Worm (Caenorhabditis elegans) whole organism, L3 larva: ENCODE data around the gene grp-1.

Experiments used
- R02D3.7 ChIP-seq: fragments of 150-350 bp; optimal IDR thresholded peaks from 2 replicates; lab custom pipeline; 2014; ENCODE audit warnings: missing biosample characterization, missing genetic modification characterization
- ZK546.5 ChIP-seq: sonication (generic microtip); optimal IDR thresholded peaks from 2 replicates; lab custom pipeline; 2017; ENCODE audit warnings: missing biosample characterization, missing genetic modification characterization
- aly-2 ChIP-seq: fragments of 150-350 bp; optimal IDR thresholded peaks from 2 replicates; lab custom pipeline; 2014; ENCODE audit warnings: missing biosample characterization, missing genetic modification characterization
- ama-1 ChIP-seq: fragments of 150-350 bp; optimal IDR thresholded peaks from 2 replicates; lab custom pipeline; 2018
- ceh-28 ChIP-seq: fragments of 150-350 bp; optimal IDR thresholded peaks from 2 replicates; lab custom pipeline; 2014; ENCODE audit warnings: missing biosample characterization, missing genetic modification reagents, missing genetic modification characterization
- ceh-9 ChIP-seq: sonication (generic microtip); optimal IDR thresholded peaks from 2 replicates; lab custom pipeline; 2018; ENCODE audit warnings: missing biosample characterization, missing genetic modification characterization
- daf-12 ChIP-seq: fragments of 150-350 bp; optimal IDR thresholded peaks from 2 replicates; lab custom pipeline; 2014; ENCODE audit warnings: missing biosample characterization, missing genetic modification reagents, missing genetic modification characterization
- egl-27 ChIP-seq: sonication (generic microtip); optimal IDR thresholded peaks from 4 replicates; lab custom pipeline; 2017; ENCODE audit warnings: missing biosample characterization, missing genetic modification reagents, missing genetic modification characterization
- egl-5 ChIP-seq: fragments of 150-350 bp; optimal IDR thresholded peaks from 2 replicates; lab custom pipeline; 2017; ENCODE audit warnings: missing biosample characterization, missing genetic modification reagents, missing genetic modification characterization, inconsistent platforms
- elt-1 ChIP-seq: fragments of 150-350 bp; optimal IDR thresholded peaks from 2 replicates; lab custom pipeline; 2014; ENCODE audit warnings: missing biosample characterization, missing genetic modification characterization
- elt-3 ChIP-seq, 3 experiments: fragments of 150-350 bp in 1 of 3; sonication (generic microtip) in 2 of 3; optimal IDR thresholded peaks; 2 replicates in 2 of 3; 4 replicates in 1 of 3; lab custom pipeline; 2014 to 2017; ENCODE audit warnings: missing biosample characterization in 3 of 3, missing genetic modification characterization in 3 of 3
- eor-1 ChIP-seq, 2 experiments: fragments of 150-350 bp; optimal IDR thresholded peaks; 2 replicates each; lab custom pipeline; 2014 to 2018; ENCODE audit warnings: missing biosample characterization in 2 of 2, missing genetic modification characterization in 2 of 2
- fkh-10 ChIP-seq: sonication (generic microtip); optimal IDR thresholded peaks from 2 replicates; lab custom pipeline; 2017; ENCODE audit warnings: missing biosample characterization, missing genetic modification reagents, missing genetic modification characterization
- fkh-2 ChIP-seq: fragments of 150-350 bp; optimal IDR thresholded peaks from 2 replicates; lab custom pipeline; 2014; ENCODE audit warnings: missing biosample characterization, missing genetic modification reagents, missing genetic modification characterization
- fos-1 ChIP-seq: fragments of 150-350 bp; optimal IDR thresholded peaks from 2 replicates; lab custom pipeline; 2014; ENCODE audit warnings: missing biosample characterization, missing genetic modification characterization
- hmg-11 ChIP-seq: sonication (generic microtip); optimal IDR thresholded peaks from 2 replicates; lab custom pipeline; 2016; ENCODE audit warnings: missing genetic modification characterization, missing compliant biosample characterization
- lin-15B ChIP-seq: fragments of 150-350 bp; optimal IDR thresholded peaks from 2 replicates; lab custom pipeline; 2014; ENCODE audit warnings: missing biosample characterization, missing genetic modification characterization
- lsy-12 ChIP-seq: sonication (generic microtip); optimal IDR thresholded peaks from 2 replicates; lab custom pipeline; 2016; ENCODE audit warnings: mild to moderate bottlenecking, missing genetic modification characterization, missing compliant biosample characterization
- mdl-1 ChIP-seq: fragments of 150-350 bp; optimal IDR thresholded peaks from 2 replicates; lab custom pipeline; 2014; ENCODE audit warnings: missing biosample characterization, missing genetic modification characterization
- nfya-1 ChIP-seq: sonication (generic microtip); optimal IDR thresholded peaks from 2 replicates; lab custom pipeline; 2017; ENCODE audit warnings: missing genetic modification characterization, mild to moderate bottlenecking, missing compliant biosample characterization, antibody characterized with exemption, moderate library complexity; ENCODE audit not compliant: insufficient read depth
- nhr-11 ChIP-seq: fragments of 150-350 bp; optimal IDR thresholded peaks from 2 replicates; lab custom pipeline; 2014; ENCODE audit warnings: missing biosample characterization, missing genetic modification characterization
- nhr-12 ChIP-seq: fragments of 150-350 bp; optimal IDR thresholded peaks from 2 replicates; lab custom pipeline; 2014; ENCODE audit warnings: missing biosample characterization, missing genetic modification characterization
- nhr-23 ChIP-seq: fragments of 150-350 bp; optimal IDR thresholded peaks from 2 replicates; lab custom pipeline; 2014; ENCODE audit warnings: missing biosample characterization, missing genetic modification reagents, missing genetic modification characterization
- nhr-237 ChIP-seq: fragments of 150-350 bp; optimal IDR thresholded peaks from 2 replicates; lab custom pipeline; 2014; ENCODE audit warnings: missing biosample characterization, missing genetic modification characterization
- nhr-25 ChIP-seq: sonication (generic microtip); optimal IDR thresholded peaks from 2 replicates; lab custom pipeline; 2017; ENCODE audit warnings: missing biosample characterization, missing genetic modification characterization
- nhr-43 ChIP-seq: sonication (generic microtip); optimal IDR thresholded peaks from 2 replicates; lab custom pipeline; 2016; ENCODE audit warnings: mild to moderate bottlenecking, missing genetic modification characterization, missing compliant biosample characterization; ENCODE audit not compliant: poor library complexity, severe bottlenecking
- nhr-67 ChIP-seq: fragments of 150-350 bp; optimal IDR thresholded peaks from 2 replicates; lab custom pipeline; 2014; ENCODE audit warnings: missing biosample characterization, missing genetic modification characterization
- nhr-76 ChIP-seq: fragments of 150-350 bp; sonication (generic microtip); optimal IDR thresholded peaks from 5 replicates; lab custom pipeline; 2014; ENCODE audit warnings: missing biosample characterization, missing genetic modification characterization
- nhr-77 ChIP-seq: fragments of 150-350 bp; optimal IDR thresholded peaks from 2 replicates; lab custom pipeline; 2014; ENCODE audit warnings: missing biosample characterization, missing genetic modification characterization
- pha-4 ChIP-seq: fragments of 150-350 bp; optimal IDR thresholded peaks from 2 replicates; lab custom pipeline; 2014; ENCODE audit warnings: missing biosample characterization, missing genetic modification reagents, missing genetic modification characterization
- pqm-1 ChIP-seq: fragments of 150-350 bp; optimal IDR thresholded peaks from 2 replicates; lab custom pipeline; 2017; ENCODE audit warnings: missing biosample characterization, missing genetic modification characterization, inconsistent platforms
- sea-2 ChIP-seq: fragments of 150-350 bp; sonication (generic microtip); optimal IDR thresholded peaks from 4 replicates; lab custom pipeline; 2014; ENCODE audit warnings: missing biosample characterization, missing genetic modification reagents, missing genetic modification characterization
- skn-1 ChIP-seq: fragments of 150-350 bp; optimal IDR thresholded peaks from 2 replicates; lab custom pipeline; 2014; ENCODE audit warnings: missing biosample characterization, missing genetic modification characterization
- snpc-4 ChIP-seq: fragments of 150-350 bp; optimal IDR thresholded peaks from 2 replicates; lab custom pipeline; 2014; ENCODE audit warnings: missing biosample characterization, missing genetic modification characterization
- unc-39 ChIP-seq: sonication (generic microtip); optimal IDR thresholded peaks from 4 replicates; lab custom pipeline; 2017; ENCODE audit warnings: missing biosample characterization, missing genetic modification characterization
- unc-62 ChIP-seq: fragments of 150-350 bp; sonication (generic microtip); optimal IDR thresholded peaks from 4 replicates; lab custom pipeline; 2014; ENCODE audit warnings: missing biosample characterization, missing genetic modification reagents, missing genetic modification characterization
- zag-1 ChIP-seq: fragments of 150-350 bp; optimal IDR thresholded peaks from 2 replicates; lab custom pipeline; 2014; ENCODE audit warnings: missing biosample characterization, missing genetic modification characterization
- ztf-11 ChIP-seq: fragments of 150-350 bp; optimal IDR thresholded peaks from 2 replicates; lab custom pipeline; 2014; ENCODE audit warnings: missing biosample characterization, missing genetic modification characterization
- ztf-4 ChIP-seq: fragments of 150-350 bp; optimal IDR thresholded peaks from 2 replicates; lab custom pipeline; 2014; ENCODE audit warnings: missing biosample characterization, missing genetic modification characterization

Gene grp-1

DNA sequence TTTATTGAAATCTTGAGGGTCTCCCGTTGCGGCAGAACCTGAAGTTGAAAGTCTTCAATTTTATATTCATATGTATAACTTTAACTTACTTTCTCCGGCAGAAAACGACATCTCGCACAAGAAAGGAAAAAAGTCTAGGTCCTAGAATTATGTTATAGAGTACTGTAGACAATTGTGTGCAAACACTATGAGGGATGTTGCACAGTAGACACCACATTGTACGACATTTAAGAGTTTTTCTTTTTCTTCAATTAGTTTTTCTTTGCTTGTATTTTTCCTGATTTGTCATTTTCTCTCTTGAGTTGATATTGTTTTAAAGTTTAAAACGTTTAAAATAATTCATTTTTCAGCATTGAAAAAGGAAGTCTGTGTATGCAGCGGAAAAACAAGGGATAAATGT, at the start of gene grp-1, which contains the start of gene K06H7.7:
grp-1 (plus strand) TSS at position 351 of the 400 bp plus-strand sequence.
K06H7.7 (minus strand) TSS at position 121 of the 400 bp plus-strand sequence.
- no peak for TF ChIP-seq fkh-2 (tag; lab: Kevin White, UChicago)
- TF ChIP-seq ztf-4, result no peak
- peak; percentile 73 for TF ChIP-seq lin-15B (tag; lab: Kevin White, UChicago)
- TF ChIP-seq R02D3.7, result no peak
- TF ChIP-seq ama-1, result no peak
- TF ChIP-seq egl-5 (tag; lab: Kevin White, UChicago), result peak; percentile 56
- TF ChIP-seq lsy-12 (tag; lab: Kevin White, UChicago), result no peak
- peak; percentile 81 for TF ChIP-seq nhr-23 (tag; lab: Kevin White, UChicago)
- TF ChIP-seq unc-62 (GFP tag; lab: Kevin White, UChicago), result no peak
- TF ChIP-seq nhr-25 (tag; lab: Kevin White, UChicago), result peak; percentile 21
- TF ChIP-seq pha-4 (tag; lab: Kevin White, UChicago), result peak; percentile 71
- no peak for TF ChIP-seq nhr-76
- peak; percentile 72 for TF ChIP-seq nfya-1 (tag; lab: Kevin White, UChicago)
- peak; percentile 49 for TF ChIP-seq nhr-43
- no peak for TF ChIP-seq ZK546.5
- TF ChIP-seq, all 47 proteins: peak for 7

DNA sequence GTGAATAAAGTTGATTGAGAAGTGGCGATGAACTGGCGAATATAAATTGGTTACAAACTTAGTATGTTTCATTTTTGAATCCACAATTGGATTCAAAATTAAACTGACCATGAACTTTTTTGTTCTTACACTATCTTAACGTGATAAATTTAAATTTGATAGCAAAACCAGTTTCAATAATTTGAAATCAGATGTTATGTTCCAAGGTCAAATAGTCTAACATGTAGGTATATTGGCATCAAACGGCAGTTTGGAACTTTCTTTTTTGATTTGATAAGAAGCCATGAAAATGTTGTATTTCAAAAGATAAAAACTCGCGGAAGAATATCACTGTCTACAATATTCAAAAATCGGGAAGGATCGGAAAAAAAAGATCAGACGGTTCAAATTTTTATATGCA, 49.5 kb upstream of the grp-1 start:
- TF ChIP-seq nhr-23 (tag; lab: Kevin White, UChicago) (no peak), zag-1 (no peak), elt-3 (tag; optimal IDR thresholded peaks at IDR 0.05; lab: Kevin White, UChicago) (no peak), nhr-77 (tag; lab: Kevin White, UChicago) (no peak), hmg-11 (tag; lab: Kevin White, UChicago) (no peak), pha-4 (tag; lab: Kevin White, UChicago) (no peak)

DNA sequence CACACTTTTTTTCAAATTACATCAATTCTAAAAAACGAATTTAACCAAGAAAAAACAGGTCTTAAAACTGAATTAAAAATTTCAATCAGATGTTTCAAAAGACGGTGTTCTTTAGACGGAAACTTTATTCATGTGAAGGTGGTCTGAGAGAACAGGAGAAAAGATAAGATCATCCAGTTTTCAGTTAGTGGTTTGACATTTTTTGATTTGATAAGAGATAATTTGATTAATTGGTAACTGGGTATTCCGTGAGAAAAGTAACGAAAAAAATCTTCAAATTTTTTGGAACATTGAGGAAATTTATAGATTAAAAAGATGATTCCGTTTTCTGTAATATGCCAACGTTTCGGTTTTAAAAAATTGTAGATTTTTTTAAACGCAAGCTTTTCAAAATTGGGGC, 49.0 kb upstream of the grp-1 start:
- TF ChIP-seq R02D3.7 (no peak), nhr-12 (tag; lab: Kevin White, UChicago) (no peak), ceh-9 (tag; lab: Kevin White, UChicago) (no peak), nhr-23 (tag; lab: Kevin White, UChicago) (peak; percentile 1), elt-3 (tag; optimal IDR thresholded peaks at IDR 0.05; lab: Kevin White, UChicago) (peak in 1 of 3 experiments; percentile 79)

DNA sequence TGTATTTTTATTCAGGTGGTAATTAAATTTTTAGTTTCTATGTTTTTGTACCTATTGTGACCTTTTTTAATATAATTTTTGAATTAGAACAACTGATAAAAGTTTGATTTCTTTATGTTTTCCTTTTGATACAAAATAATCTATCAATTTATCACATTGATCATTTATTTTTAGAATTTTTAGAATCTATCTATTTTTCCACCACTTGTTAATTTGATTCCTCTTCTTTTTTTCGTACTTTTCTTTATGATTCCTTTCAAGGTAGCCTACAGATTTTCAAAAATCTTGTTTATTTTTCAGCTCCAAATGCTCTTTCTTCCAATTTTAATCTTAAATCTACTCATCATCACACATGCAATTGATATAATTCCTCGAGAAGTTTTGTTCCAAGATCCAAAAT, 47.6 kb upstream of the grp-1 start, which contains the start of gene dpf-6:
dpf-6 (plus strand) TSS at position 301 of the 400 bp plus-strand sequence.
- TF ChIP-seq fkh-2 (tag; lab: Kevin White, UChicago) (no peak), nhr-67 (tag; lab: Kevin White, UChicago) (no peak), nhr-76 (no peak), skn-1 (tag; lab: Kevin White, UChicago) (no peak), daf-12 (tag; lab: Kevin White, UChicago) (no peak), unc-39 (tag; lab: Kevin White, UChicago) (no peak), unc-62 (GFP tag; lab: Kevin White, UChicago) (no peak), fos-1 (tag; lab: Kevin White, UChicago) (no peak), ztf-4 (no peak), pha-4 (tag; lab: Kevin White, UChicago) (no peak), pqm-1 (tag; lab: Kevin White, UChicago) (no peak), nfya-1 (tag; lab: Kevin White, UChicago) (no peak), ZK546.5 (no peak), mdl-1 (tag; lab: Kevin White, UChicago) (no peak)

DNA sequence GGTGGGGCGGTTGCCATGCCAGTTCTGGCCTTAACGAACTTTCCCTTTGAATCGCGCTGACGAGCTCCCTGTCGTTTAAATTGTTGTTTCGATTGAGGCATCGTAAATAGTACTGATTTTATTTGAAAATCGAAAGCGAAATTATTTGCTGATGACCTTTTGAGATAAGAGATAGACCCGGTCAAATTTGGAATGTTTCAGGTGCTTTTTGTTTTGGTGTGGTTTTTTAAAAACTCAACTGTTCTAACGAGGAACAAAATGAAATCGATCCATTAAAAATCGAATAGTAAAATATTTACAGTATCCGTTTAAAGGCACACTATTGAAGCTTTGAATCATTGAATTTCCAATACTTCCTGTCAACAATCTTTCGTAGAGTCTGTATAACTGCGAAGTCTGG, 42.7 kb upstream of the grp-1 start, which contains the start of gene K12H4.6:
K12H4.6 (minus strand) TSS at position 101 of the 400 bp plus-strand sequence.
- TF ChIP-seq fos-1 (tag; lab: Kevin White, UChicago) (no peak), skn-1 (tag; lab: Kevin White, UChicago) (no peak), snpc-4 (tag; lab: Kevin White, UChicago) (no peak), nhr-25 (tag; lab: Kevin White, UChicago) (no peak), unc-39 (tag; lab: Kevin White, UChicago) (no peak), daf-12 (tag; lab: Kevin White, UChicago) (no peak), elt-1 (no peak)

DNA sequence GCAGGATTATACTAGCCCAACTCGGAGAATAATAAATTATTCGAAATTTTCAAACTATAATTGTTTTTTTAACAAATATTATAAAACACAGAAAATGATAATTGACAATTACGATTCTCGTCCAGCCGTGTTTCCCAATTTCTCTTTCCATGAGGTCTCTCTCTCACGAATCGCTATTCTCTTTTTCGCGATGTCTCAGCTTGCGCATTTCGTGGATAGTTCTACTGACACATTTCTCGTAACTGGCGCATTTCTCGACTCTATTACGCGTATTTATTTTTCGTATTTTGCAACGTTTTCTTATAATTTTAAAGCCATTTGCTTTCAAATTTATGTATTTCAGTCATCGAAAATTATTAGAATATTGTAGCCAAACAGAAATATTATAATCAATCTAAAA, 41.7 kb upstream of the grp-1 start:
- no peak for TF ChIP-seq sea-2 (GFP tag; lab: Kevin White, UChicago)
- TF ChIP-seq nhr-237 (tag; lab: Kevin White, UChicago), result no peak
- TF ChIP-seq eor-1 (tag; optimal IDR thresholded peaks at IDR 0.05; lab: Kevin White, UChicago), result peak in 1 of 2 experiments; percentile 14
- TF ChIP-seq aly-2, result no peak
- peak; percentile 89 for TF ChIP-seq nhr-77 (tag; lab: Kevin White, UChicago)
- peak; percentile 57 for TF ChIP-seq ztf-11
- TF ChIP-seq fos-1 (tag; lab: Kevin White, UChicago), result peak; percentile 93
- TF ChIP-seq pha-4 (tag; lab: Kevin White, UChicago), result peak; percentile 100
- TF ChIP-seq snpc-4 (tag; lab: Kevin White, UChicago), result peak; percentile 95
- peak; percentile 97 for TF ChIP-seq nhr-23 (tag; lab: Kevin White, UChicago)
- peak; percentile 81 for TF ChIP-seq ztf-4
- peak; percentile 44 for TF ChIP-seq nhr-67 (tag; lab: Kevin White, UChicago)
- TF ChIP-seq zag-1, result peak; percentile 49
- peak; percentile 82 for TF ChIP-seq egl-5 (tag; lab: Kevin White, UChicago)
- peak; percentile 96 for TF ChIP-seq fkh-10 (GFP tag; lab: Kevin White, UChicago)
- TF ChIP-seq R02D3.7, result peak; percentile 95
- peak; percentile 92 for TF ChIP-seq skn-1 (tag; lab: Kevin White, UChicago)
- TF ChIP-seq mdl-1 (tag; lab: Kevin White, UChicago), result peak; percentile 72
- TF ChIP-seq ceh-28 (tag; lab: Kevin White, UChicago), result peak; percentile 93
- peak; percentile 96 for TF ChIP-seq unc-62 (GFP tag; lab: Kevin White, UChicago)
- TF ChIP-seq nhr-11 (tag; lab: Kevin White, UChicago), result peak; percentile 97
- TF ChIP-seq elt-3 (tag; optimal IDR thresholded peaks at IDR 0.05; lab: Kevin White, UChicago), result peak in 1 of 3 experiments; percentile 98
- peak; percentile 96 for TF ChIP-seq egl-27 (tag; lab: Kevin White, UChicago)
